Fruit fly (Drosophila melanogaster) whole organism, embryonic: Measurements from ENCODE around the gene CG3071.

Experiments
- BEAF-32 ChIP-seq: fragments of 200-800 bp; sonication (Bioruptor generic); optimal IDR thresholded peaks from 3 replicates; lab custom pipeline; 2017; ENCODE audit warnings: missing biosample characterization, missing genetic modification characterization, mild to moderate bottlenecking, moderate library complexity, missing genetic modification reagents
- Bgb ChIP-seq: fragments of 200-800 bp; sonication (Bioruptor generic); IDR thresholded peaks from 2 replicates; pipeline ENCODE4 v1.3.6; 2022; ENCODE audit warnings: missing biosample characterization, missing genetic modification characterization; ENCODE audit not compliant: partially characterized antibody
- CG11560 ChIP-seq: fragments of 200-800 bp; sonication (Bioruptor generic); IDR thresholded peaks from 3 replicates; pipeline ENCODE4 v1.3.6; 2022; ENCODE audit warnings: missing biosample characterization, missing genetic modification characterization
- CG12236 ChIP-seq: fragments of 200-800 bp; sonication (Bioruptor generic); optimal IDR thresholded peaks from 2 replicates; lab custom pipeline; 2016; ENCODE audit warnings: missing biosample characterization, missing genetic modification characterization
- CG12659 ChIP-seq: fragments of 200-800 bp; sonication (Bioruptor generic); optimal IDR thresholded peaks from 3 replicates; lab custom pipeline; 2017; ENCODE audit warnings: mild to moderate bottlenecking, missing biosample characterization, missing genetic modification reagents, missing genetic modification characterization
- CG13624 ChIP-seq: fragments of 200-800 bp; sonication (Bioruptor generic); optimal IDR thresholded peaks from 2 replicates; lab custom pipeline; 2016; ENCODE audit warnings: missing biosample characterization, missing genetic modification characterization
- CG1602 ChIP-seq: fragments of 200-800 bp; sonication (Bioruptor generic); optimal IDR thresholded peaks from 3 replicates; lab custom pipeline; 2016; ENCODE audit warnings: missing biosample characterization, missing genetic modification characterization
- CG17802 ChIP-seq: fragments of 200-800 bp; sonication (Bioruptor generic); optimal IDR thresholded peaks from 2 replicates; lab custom pipeline; 2018; ENCODE audit warnings: missing biosample characterization, mild to moderate bottlenecking, missing genetic modification characterization, moderate library complexity
- CG2120 ChIP-seq: fragments of 200-800 bp; sonication (Bioruptor generic); optimal IDR thresholded peaks from 3 replicates; lab custom pipeline; 2016; ENCODE audit warnings: missing biosample characterization, missing genetic modification characterization
- CG2199 ChIP-seq: fragments of 200-800 bp; sonication (Bioruptor generic); IDR thresholded peaks from 3 replicates; pipeline ENCODE4 v1.3.6; 2022; ENCODE audit warnings: missing biosample characterization, missing genetic modification characterization
- CG2889 ChIP-seq: fragments of 200-800 bp; sonication (Bioruptor generic); IDR thresholded peaks from 3 replicates; pipeline ENCODE4 v1.3.6; 2022; ENCODE audit warnings: missing biosample characterization, missing genetic modification characterization
- CG3281 ChIP-seq: fragments of 200-800 bp; sonication (Bioruptor generic); optimal IDR thresholded peaks from 3 replicates; lab custom pipeline; 2017; ENCODE audit warnings: missing biosample characterization, mild to moderate bottlenecking, missing genetic modification characterization
- CG33213 ChIP-seq: fragments of 200-800 bp; sonication (Bioruptor generic); optimal IDR thresholded peaks from 3 replicates; lab custom pipeline; 2016; ENCODE audit warnings: missing biosample characterization, missing genetic modification characterization
- CG4282 ChIP-seq: fragments of 200-800 bp; sonication (Bioruptor generic); optimal IDR thresholded peaks from 2 replicates; lab custom pipeline; 2016; ENCODE audit warnings: missing biosample characterization, missing genetic modification characterization
- CG4360 ChIP-seq: fragments of 200-800 bp; sonication (Bioruptor generic); IDR thresholded peaks from 2 replicates; pipeline ENCODE4 v1.3.6; 2022; ENCODE audit warnings: missing biosample characterization, missing genetic modification characterization
- CkIIα-i1 ChIP-seq: fragments of 200-800 bp; sonication (Bioruptor generic); IDR thresholded peaks from 2 replicates; pipeline ENCODE4 v1.3.6; 2022; ENCODE audit warnings: missing biosample characterization, missing genetic modification characterization
- CoRest ChIP-seq: fragments of 200-800 bp; sonication (Bioruptor generic); optimal IDR thresholded peaks from 3 replicates; lab custom pipeline; 2018; ENCODE audit warnings: missing biosample characterization, mild to moderate bottlenecking, missing genetic modification characterization, moderate library complexity
- Dfd ChIP-seq, 2 experiments: fragments of >200 bp; optimal IDR thresholded peaks; 2 replicates each; lab custom pipeline; 2017; ENCODE audit warnings: missing biosample characterization in 2 of 2, missing genetic modification characterization in 2 of 2
- GATAe ChIP-seq: fragments of 200-800 bp; sonication (Bioruptor generic); conservative IDR thresholded peaks from 2 replicates; pipeline ENCODE4 v1.3.6; 2022; ENCODE audit warnings: missing biosample characterization, missing genetic modification characterization
- Gug ChIP-seq: fragments of 200-800 bp; sonication (Bioruptor generic); IDR thresholded peaks from 4 replicates; pipeline ENCODE4 v1.3.6; 2022; ENCODE audit warnings: missing biosample characterization, missing genetic modification characterization
- H15 ChIP-seq: fragments of 200-800 bp; sonication (Bioruptor generic); IDR thresholded peaks from 3 replicates; pipeline ENCODE4 v1.3.6; 2022; ENCODE audit warnings: missing biosample characterization, missing genetic modification characterization
- MESR4 ChIP-seq: fragments of 200-800 bp; sonication (Bioruptor generic); optimal IDR thresholded peaks from 2 replicates; lab custom pipeline; 2018; ENCODE audit warnings: missing biosample characterization, mild to moderate bottlenecking, missing genetic modification characterization, moderate library complexity
- Myb ChIP-seq: fragments of 200-800 bp; sonication (Bioruptor generic); optimal IDR thresholded peaks from 2 replicates; lab custom pipeline; 2016; ENCODE audit warnings: missing biosample characterization, missing genetic modification characterization
- Oaz ChIP-seq: fragments of 200-800 bp; sonication (Bioruptor generic); IDR thresholded peaks from 2 replicates; pipeline ENCODE4 v1.3.6; 2022; ENCODE audit warnings: missing biosample characterization, missing genetic modification characterization
- Opbp ChIP-seq: fragments of 200-800 bp; sonication (Bioruptor generic); IDR thresholded peaks from 3 replicates; pipeline ENCODE4 v1.3.6; 2022; ENCODE audit warnings: missing biosample characterization, missing genetic modification characterization; ENCODE audit not compliant: partially characterized antibody
- Rfx ChIP-seq: fragments of 200-800 bp; sonication (Bioruptor generic); IDR thresholded peaks from 2 replicates; pipeline ENCODE4 v1.3.6; 2022; ENCODE audit warnings: missing biosample characterization, missing genetic modification characterization
- Sox100B ChIP-seq: fragments of 200-800 bp; sonication (Bioruptor generic); optimal IDR thresholded peaks from 3 replicates; lab custom pipeline; 2018; ENCODE audit warnings: missing biosample characterization, mild to moderate bottlenecking, missing genetic modification characterization
- Sox102F ChIP-seq: fragments of 200-800 bp; sonication (Bioruptor generic); optimal IDR thresholded peaks from 2 replicates; lab custom pipeline; 2018; ENCODE audit warnings: missing biosample characterization, mild to moderate bottlenecking, missing genetic modification characterization, moderate library complexity
- Ssrp ChIP-seq: fragments of 200-800 bp; sonication (Bioruptor generic); optimal IDR thresholded peaks from 2 replicates; lab custom pipeline; 2018; ENCODE audit warnings: missing biosample characterization, mild to moderate bottlenecking, missing genetic modification characterization, moderate library complexity
- Tbp ChIP-seq: fragments of >200 bp; optimal IDR thresholded peaks from 2 replicates; lab custom pipeline; 2018; ENCODE audit warnings: missing biosample characterization, missing genetic modification characterization
- Xrp1 ChIP-seq: fragments of 200-800 bp; sonication (Bioruptor generic); IDR thresholded peaks from 2 replicates; pipeline ENCODE4 v1.3.6; 2022; ENCODE audit warnings: missing biosample characterization, missing genetic modification characterization
- abd-A ChIP-seq: fragments of 200-800 bp; sonication (Bioruptor generic); optimal IDR thresholded peaks from 3 replicates; lab custom pipeline; 2019; ENCODE audit warnings: missing biosample characterization, mild to moderate bottlenecking, missing genetic modification characterization, moderate library complexity
- bcd ChIP-seq: fragments of 200-800 bp; sonication (Bioruptor generic); optimal IDR thresholded peaks from 2 replicates; lab custom pipeline; 2017; ENCODE audit warnings: missing biosample characterization, mild to moderate bottlenecking, missing genetic modification characterization
- cad ChIP-seq: fragments of >200 bp; optimal IDR thresholded peaks from 2 replicates; lab custom pipeline; 2017; ENCODE audit warnings: missing biosample characterization, missing genetic modification characterization
- cg ChIP-seq: fragments of 200-800 bp; sonication (Bioruptor generic); optimal IDR thresholded peaks from 3 replicates; lab custom pipeline; 2019; ENCODE audit warnings: missing biosample characterization, mild to moderate bottlenecking, missing genetic modification characterization, moderate library complexity
- crp ChIP-seq, 2 experiments: fragments of 200-800 bp; sonication (Bioruptor generic); optimal IDR thresholded peaks; 2 replicates in 1 of 2; 3 replicates in 1 of 2; lab custom pipeline; 2017; ENCODE audit warnings: missing biosample characterization in 2 of 2, missing genetic modification characterization in 2 of 2, mild to moderate bottlenecking in 1 of 2, moderate library complexity in 1 of 2
- da ChIP-seq: fragments of 200-800 bp; sonication (Bioruptor generic); optimal IDR thresholded peaks from 2 replicates; lab custom pipeline; 2016; ENCODE audit warnings: missing biosample characterization, missing genetic modification characterization
- danr ChIP-seq: fragments of 200-800 bp; sonication (Bioruptor generic); IDR thresholded peaks from 2 replicates; pipeline ENCODE4 v1.3.6; 2022; ENCODE audit warnings: missing biosample characterization, missing genetic modification characterization
- dati ChIP-seq: fragments of 200-800 bp; sonication (Bioruptor generic); IDR thresholded peaks from 2 replicates; pipeline ENCODE4 v1.3.6; 2022; ENCODE audit warnings: missing biosample characterization, missing genetic modification characterization
- disco-r ChIP-seq: fragments of 200-800 bp; sonication (Bioruptor generic); optimal IDR thresholded peaks from 2 replicates; lab custom pipeline; 2016; ENCODE audit warnings: missing biosample characterization, missing genetic modification characterization
- dm ChIP-seq: fragments of 200-800 bp; sonication (Bioruptor generic); optimal IDR thresholded peaks from 3 replicates; lab custom pipeline; 2016; ENCODE audit warnings: missing biosample characterization, missing genetic modification characterization
- emc ChIP-seq: fragments of 200-800 bp; sonication (Bioruptor generic); optimal IDR thresholded peaks from 2 replicates; lab custom pipeline; 2016; ENCODE audit warnings: missing biosample characterization, missing genetic modification characterization
- maf-S ChIP-seq: fragments of 200-800 bp; sonication (Bioruptor generic); optimal IDR thresholded peaks from 2 replicates; lab custom pipeline; 2016; ENCODE audit warnings: missing biosample characterization, missing genetic modification characterization
- mam ChIP-seq: fragments of 200-800 bp; sonication (Bioruptor generic); optimal IDR thresholded peaks from 3 replicates; lab custom pipeline; 2016; ENCODE audit warnings: missing biosample characterization, missing genetic modification characterization
- nerfin-1 ChIP-seq: fragments of 200-800 bp; sonication (Bioruptor generic); optimal IDR thresholded peaks from 3 replicates; lab custom pipeline; 2019; ENCODE audit warnings: missing biosample characterization, mild to moderate bottlenecking, missing genetic modification characterization, moderate library complexity
- sim ChIP-seq: fragments of 200-800 bp; sonication (Bioruptor generic); IDR thresholded peaks from 2 replicates; pipeline ENCODE4 v1.3.6; 2022; ENCODE audit warnings: missing biosample characterization, missing genetic modification characterization
- usp ChIP-seq: fragments of >200 bp; optimal IDR thresholded peaks from 2 replicates; lab custom pipeline; 2017; ENCODE audit warnings: missing biosample characterization, missing genetic modification characterization
- zen2 ChIP-seq: fragments of 200-800 bp; sonication (Bioruptor generic); IDR thresholded peaks from 3 replicates; pipeline ENCODE4 v1.3.6; 2022; ENCODE audit warnings: missing biosample characterization, missing genetic modification characterization; ENCODE audit not compliant: partially characterized antibody
- zfh1 ChIP-seq: fragments of 200-800 bp; sonication (Bioruptor generic); IDR thresholded peaks from 3 replicates; pipeline ENCODE4 v1.3.6; 2022; ENCODE audit warnings: missing biosample characterization, missing genetic modification characterization

The CG3071 gene

dm6 chrX:2293294-2293988 lies 30.8 kb downstream of the CG3071 start, which contains the start of gene CG2865 (continued):
- TF ChIP-seq H15 (peak; percentile 69; the same call in 1 of the 3 replicates), zen2 (GFP tag; lab: Robert Waterston, UW) (no peak; the same call in 2 of the 3 replicates), CG33213 (GFP tag; lab: Kevin White, UChicago) (peak; percentile 68), Opbp (GFP tag; lab: Robert Waterston, UW) (peak; percentile 53; the same call in 2 of the 3 replicates), CG1602 (GFP tag; lab: Kevin White, UChicago) (peak; percentile 87), CG11560 (peak; percentile 69; the same call in 2 of the 3 replicates), danr (GFP tag; lab: Robert Waterston, UW) (peak; percentile 76), emc (GFP tag; lab: Kevin White, UChicago) (peak; percentile 67), Rfx (peak; percentile 89), Myb (peak; percentile 82), CG2199 (GFP tag; lab: Robert Waterston, UW) (0 out of 3 replicates have a peak, but pooled peaks have one; percentile 35), Dfd (GFP tag; optimal IDR thresholded peaks at IDR 0.05; lab: Kevin White, UChicago) (no peak), Sox100B (GFP tag; lab: Kevin White, UChicago) (peak; percentile 96), crp (GFP tag; optimal IDR thresholded peaks at IDR 0.05; lab: Kevin White, UChicago) (peak in 1 of 2 experiments; percentile 66), CoRest (tag; lab: Kevin White, UChicago) (peak; percentile 97), Gug (GFP tag; lab: Robert Waterston, UW) (peak; percentile 55; the same call in 2 of the 4 replicates), abd-A (tag; lab: Kevin White, UChicago) (peak; percentile 96), GATAe (GFP tag; lab: Robert Waterston, UW) (peak; percentile 41; the same call in 1 of the 2 replicates), mam (GFP tag; lab: Kevin White, UChicago) (peak; percentile 92), BEAF-32 (GFP tag; lab: Kevin White, UChicago) (peak; percentile 7), CG3281 (GFP tag; lab: Kevin White, UChicago) (peak; percentile 97), da (GFP tag; lab: Kevin White, UChicago) (peak; percentile 33), Oaz (GFP tag; lab: Robert Waterston, UW) (peak; percentile 83), Bgb (GFP tag; lab: Robert Waterston, UW) (peak; percentile 64), usp (GFP tag; lab: Kevin White, UChicago) (no peak), Sox102F (peak; percentile 93), sim (GFP tag; lab: Robert Waterston, UW) (peak; percentile 77; the same call in 1 of the 2 replicates), CG12236 (peak; percentile 79), dm (GFP tag; lab: Kevin White, UChicago) (peak; percentile 83), bcd (peak; percentile 94), Xrp1 (peak; percentile 94), CG4360 (GFP tag; lab: Robert Waterston, UW) (peak; percentile 48), cg (GFP tag; lab: Kevin White, UChicago) (peak; percentile 81), maf-S (GFP tag; lab: Kevin White, UChicago) (peak; percentile 91), CG2120 (GFP tag; lab: Kevin White, UChicago) (peak; percentile 96), CG12659 (GFP tag; lab: Kevin White, UChicago) (peak; percentile 97), CkIIα-i1 (GFP tag; lab: Robert Waterston, UW) (0 out of 2 replicates have a peak, but pooled peaks have one; percentile 7), Ssrp (tag; lab: Kevin White, UChicago) (peak; percentile 91), zfh1 (GFP tag; lab: Robert Waterston, UW) (no peak; the same call in none of the 3 replicates), CG17802 (tag; lab: Kevin White, UChicago) (peak; percentile 57), Tbp (GFP tag; lab: Kevin White, UChicago) (no peak), CG13624 (GFP tag; lab: Kevin White, UChicago) (peak; percentile 96), cad (no peak), nerfin-1 (tag; lab: Kevin White, UChicago) (peak; percentile 96), dati (GFP tag; lab: Robert Waterston, UW) (0 out of 2 replicates have a peak, but pooled peaks have one; percentile 21), CG2889 (GFP tag; lab: Robert Waterston, UW) (peak; percentile 77; the same call in 2 of the 3 replicates), CG4282 (GFP tag; lab: Kevin White, UChicago) (peak; percentile 76), disco-r (GFP tag; lab: Kevin White, UChicago) (peak; percentile 93), MESR4 (peak; percentile 3)
